Fruit fly (Drosophila melanogaster) whole organism, embryonic: Measurements from ENCODE around the gene ebo.

Experiments used
- Awh ChIP-seq: fragments of 200-800 bp; sonication (Bioruptor generic); IDR thresholded peaks from 2 replicates; pipeline ENCODE4, ENCODE4 v1.3.6; 2022; ENCODE audit warnings: missing biosample characterization, missing genetic modification characterization
- B-H2 ChIP-seq: fragments of 200-800 bp; sonication (Bioruptor generic); optimal IDR thresholded peaks from 2 replicates; lab custom pipeline; 2018; ENCODE audit warnings: missing biosample characterization, mild to moderate bottlenecking, missing genetic modification characterization
- BEAF-32 ChIP-seq: fragments of 200-800 bp; sonication (Bioruptor generic); optimal IDR thresholded peaks from 3 replicates; lab custom pipeline; 2017; ENCODE audit warnings: missing biosample characterization, missing genetic modification characterization, mild to moderate bottlenecking, moderate library complexity, missing genetic modification reagents
- Bgb ChIP-seq: fragments of 200-800 bp; sonication (Bioruptor generic); IDR thresholded peaks from 2 replicates; pipeline ENCODE4 v1.3.6; 2022; ENCODE audit warnings: missing biosample characterization, missing genetic modification characterization; ENCODE audit not compliant: partially characterized antibody
- Blimp-1 ChIP-seq: fragments of 200-800 bp; sonication (Bioruptor generic); optimal IDR thresholded peaks from 3 replicates; lab custom pipeline; 2018; ENCODE audit warnings: missing biosample characterization, missing genetic modification characterization, mild to moderate bottlenecking, moderate library complexity, missing genetic modification reagents
- CG10147 ChIP-seq: fragments of 200-800 bp; sonication (Bioruptor generic); optimal IDR thresholded peaks from 2 replicates; lab custom pipeline; 2019; ENCODE audit warnings: missing biosample characterization, mild to moderate bottlenecking, missing genetic modification characterization, moderate library complexity
- CG10959 ChIP-seq: fragments of 200-800 bp; sonication (Bioruptor generic); IDR thresholded peaks from 2 replicates; pipeline ENCODE4 v1.3.6; 2022; ENCODE audit warnings: missing biosample characterization, missing genetic modification characterization
- CG11085 ChIP-seq: fragments of 200-800 bp; sonication (Bioruptor generic); IDR thresholded peaks from 2 replicates; pipeline ENCODE4 v1.3.6; 2022; ENCODE audit warnings: missing biosample characterization, missing genetic modification characterization
- CG11093 ChIP-seq: fragments of 200-800 bp; sonication (Bioruptor generic); IDR thresholded peaks from 3 replicates; pipeline ENCODE4 v1.3.6; 2022; ENCODE audit warnings: missing biosample characterization, missing genetic modification characterization
- CG11560 ChIP-seq: fragments of 200-800 bp; sonication (Bioruptor generic); IDR thresholded peaks from 3 replicates; pipeline ENCODE4 v1.3.6; 2022; ENCODE audit warnings: missing biosample characterization, missing genetic modification characterization
- CG12659 ChIP-seq: fragments of 200-800 bp; sonication (Bioruptor generic); optimal IDR thresholded peaks from 3 replicates; lab custom pipeline; 2017; ENCODE audit warnings: mild to moderate bottlenecking, missing biosample characterization, missing genetic modification reagents, missing genetic modification characterization
- CG14050 ChIP-seq: fragments of 200-800 bp; sonication (Bioruptor generic); IDR thresholded peaks from 3 replicates; pipeline ENCODE4 v1.3.6; 2022; ENCODE audit warnings: missing biosample characterization, missing genetic modification characterization
- CG14965 ChIP-seq: fragments of 200-800 bp; sonication (Bioruptor generic); optimal IDR thresholded peaks from 2 replicates; lab custom pipeline; 2016; ENCODE audit warnings: missing biosample characterization, missing genetic modification characterization, borderline replicate concordance
- CG15269 ChIP-seq: fragments of 200-800 bp; sonication (Bioruptor generic); optimal IDR thresholded peaks from 2 replicates; lab custom pipeline; 2018; ENCODE audit warnings: missing biosample characterization, mild to moderate bottlenecking, missing genetic modification characterization, moderate library complexity
- CG18476 ChIP-seq: fragments of 200-800 bp; sonication (Bioruptor generic); optimal IDR thresholded peaks from 2 replicates; lab custom pipeline; 2016; ENCODE audit warnings: missing biosample characterization, mild to moderate bottlenecking, missing genetic modification characterization
- CG2199 ChIP-seq: fragments of 200-800 bp; sonication (Bioruptor generic); IDR thresholded peaks from 3 replicates; pipeline ENCODE4 v1.3.6; 2022; ENCODE audit warnings: missing biosample characterization, missing genetic modification characterization
- CG3163 ChIP-seq: fragments of 200-800 bp; sonication (Bioruptor generic); optimal IDR thresholded peaks from 3 replicates; lab custom pipeline; 2016; ENCODE audit warnings: missing biosample characterization, missing genetic modification characterization
- CG33557 ChIP-seq: fragments of 200-800 bp; sonication (Bioruptor generic); optimal IDR thresholded peaks from 2 replicates; lab custom pipeline; 2019; ENCODE audit warnings: missing biosample characterization, mild to moderate bottlenecking, missing genetic modification characterization, moderate library complexity
- CG4360 ChIP-seq: fragments of 200-800 bp; sonication (Bioruptor generic); IDR thresholded peaks from 2 replicates; pipeline ENCODE4 v1.3.6; 2022; ENCODE audit warnings: missing biosample characterization, missing genetic modification characterization
- CG4707 ChIP-seq: fragments of 200-800 bp; sonication (Bioruptor generic); optimal IDR thresholded peaks from 2 replicates; lab custom pipeline; 2018; ENCODE audit warnings: missing biosample characterization, mild to moderate bottlenecking, missing genetic modification characterization, moderate library complexity
- CG5180 ChIP-seq: fragments of 200-800 bp; sonication (Bioruptor generic); optimal IDR thresholded peaks from 3 replicates; lab custom pipeline; 2017; ENCODE audit warnings: missing biosample characterization, missing genetic modification characterization, mild to moderate bottlenecking, moderate library complexity, missing genetic modification reagents
- CG7987 ChIP-seq: fragments of 200-800 bp; sonication (Bioruptor generic); optimal IDR thresholded peaks from 2 replicates; lab custom pipeline; 2018; ENCODE audit warnings: missing biosample characterization, mild to moderate bottlenecking, missing genetic modification characterization, moderate library complexity
- CG9817 ChIP-seq: fragments of 200-800 bp; sonication (Bioruptor generic); optimal IDR thresholded peaks from 2 replicates; lab custom pipeline; 2018; ENCODE audit warnings: missing biosample characterization, mild to moderate bottlenecking, missing genetic modification characterization, moderate library complexity
- Chrac-16 ChIP-seq: fragments of 200-800 bp; sonication (Bioruptor generic); optimal IDR thresholded peaks from 3 replicates; lab custom pipeline; 2016; ENCODE audit warnings: missing biosample characterization, missing genetic modification characterization
- HLH4C ChIP-seq: fragments of 200-800 bp; sonication (Bioruptor generic); IDR thresholded peaks from 3 replicates; pipeline ENCODE4 v1.3.6; 2022; ENCODE audit warnings: missing biosample characterization, missing genetic modification characterization; ENCODE audit not compliant: partially characterized antibody
- HLH54F ChIP-seq: fragments of 200-800 bp; sonication (Bioruptor generic); optimal IDR thresholded peaks from 3 replicates; lab custom pipeline; 2016; ENCODE audit warnings: missing biosample characterization, missing genetic modification characterization
- Lim3 ChIP-seq: fragments of 200-800 bp; sonication (Bioruptor generic); IDR thresholded peaks from 2 replicates; pipeline ENCODE4 v1.3.6; 2022; ENCODE audit warnings: missing biosample characterization, missing genetic modification characterization
- Pdp1 ChIP-seq, 2 experiments: fragments of 200-800 bp; sonication (Bioruptor generic); optimal IDR thresholded peaks; 3 replicates each; lab custom pipeline; 2016; ENCODE audit warnings: missing biosample characterization in 2 of 2, missing genetic modification characterization in 2 of 2, mild to moderate bottlenecking in 1 of 2, moderate library complexity in 1 of 2
- Poxn ChIP-seq: fragments of 200-800 bp; sonication (Bioruptor generic); IDR thresholded peaks from 2 replicates; pipeline ENCODE4 v1.3.6; 2022; ENCODE audit warnings: missing biosample characterization, missing genetic modification characterization
- Rfx ChIP-seq: fragments of 200-800 bp; sonication (Bioruptor generic); IDR thresholded peaks from 2 replicates; pipeline ENCODE4 v1.3.6; 2022; ENCODE audit warnings: missing biosample characterization, missing genetic modification characterization
- Scr ChIP-seq: fragments of 200-800 bp; sonication (Bioruptor generic); IDR thresholded peaks from 2 replicates; pipeline ENCODE4 v1.3.6; 2022; ENCODE audit warnings: missing biosample characterization, missing genetic modification characterization; ENCODE audit not compliant: partially characterized antibody
- Side ChIP-seq: fragments of 200-800 bp; sonication (Bioruptor generic); optimal IDR thresholded peaks from 2 replicates; lab custom pipeline; 2016; ENCODE audit warnings: missing biosample characterization, missing genetic modification characterization
- Ssrp ChIP-seq: fragments of 200-800 bp; sonication (Bioruptor generic); optimal IDR thresholded peaks from 2 replicates; lab custom pipeline; 2018; ENCODE audit warnings: missing biosample characterization, mild to moderate bottlenecking, missing genetic modification characterization, moderate library complexity
- cato ChIP-seq: fragments of 200-800 bp; sonication (Bioruptor generic); optimal IDR thresholded peaks from 2 replicates; lab custom pipeline; 2016; ENCODE audit warnings: missing biosample characterization, missing genetic modification characterization, borderline replicate concordance
- en ChIP-seq: fragments of 200-800 bp; sonication (Bioruptor generic); optimal IDR thresholded peaks from 2 replicates; lab custom pipeline; 2016; ENCODE audit warnings: missing biosample characterization, missing genetic modification characterization
- fd102C ChIP-seq: fragments of 200-800 bp; sonication (Bioruptor generic); optimal IDR thresholded peaks from 2 replicates; lab custom pipeline; 2018; ENCODE audit warnings: missing biosample characterization, mild to moderate bottlenecking, missing genetic modification characterization, moderate library complexity
- fd64A ChIP-seq: fragments of 200-800 bp; sonication (Bioruptor generic); optimal IDR thresholded peaks from 3 replicates; lab custom pipeline; 2018; ENCODE audit warnings: missing biosample characterization, mild to moderate bottlenecking, missing genetic modification characterization
- ind ChIP-seq: fragments of 200-800 bp; sonication (Bioruptor generic); optimal IDR thresholded peaks from 3 replicates; lab custom pipeline; 2016; ENCODE audit warnings: missing biosample characterization, missing genetic modification characterization
- insv ChIP-seq, 2 experiments: fragments of 200-800 bp; sonication (Bioruptor generic); optimal IDR thresholded peaks; 3 replicates each; lab custom pipeline; 2016 to 2018; ENCODE audit warnings: missing biosample characterization in 2 of 2, missing genetic modification characterization in 2 of 2
- mam ChIP-seq: fragments of 200-800 bp; sonication (Bioruptor generic); optimal IDR thresholded peaks from 3 replicates; lab custom pipeline; 2016; ENCODE audit warnings: missing biosample characterization, missing genetic modification characterization
- oc ChIP-seq: fragments of 200-800 bp; sonication (Bioruptor generic); optimal IDR thresholded peaks from 2 replicates; lab custom pipeline; 2018; ENCODE audit warnings: missing biosample characterization, mild to moderate bottlenecking, missing genetic modification characterization, moderate library complexity
- prd ChIP-seq, 3 experiments: fragments of >200 bp in 2 of 3; fragments of 200-800 bp in 1 of 3; sonication (Bioruptor generic) in 1 of 3; optimal IDR thresholded peaks in 2 of 3; IDR thresholded peaks in 1 of 3; 2 replicates in 2 of 3; 3 replicates in 1 of 3; pipeline versions ENCODE4 v1.3.6 to Lab custom; 2017 to 2022; ENCODE audit warnings: missing biosample characterization in 1 of 3, missing genetic modification characterization in 1 of 3
- ranshi ChIP-seq: fragments of 200-800 bp; sonication (Bioruptor generic); IDR thresholded peaks from 2 replicates; pipeline ENCODE4 v1.3.6; 2022; ENCODE audit warnings: missing biosample characterization, missing genetic modification characterization
- sug ChIP-seq: fragments of 200-800 bp; optimal IDR thresholded peaks from 2 replicates; lab custom pipeline; 2019; ENCODE audit warnings: missing biosample characterization, mild to moderate bottlenecking, missing genetic modification characterization, moderate library complexity
- wdn ChIP-seq: fragments of 200-800 bp; sonication (Bioruptor generic); IDR thresholded peaks from 2 replicates; pipeline ENCODE4 v1.3.6; 2022; ENCODE audit warnings: missing biosample characterization, missing genetic modification characterization
- zen2 ChIP-seq: fragments of 200-800 bp; sonication (Bioruptor generic); IDR thresholded peaks from 3 replicates; pipeline ENCODE4 v1.3.6; 2022; ENCODE audit warnings: missing biosample characterization, missing genetic modification characterization; ENCODE audit not compliant: partially characterized antibody
- zfh1 ChIP-seq: fragments of 200-800 bp; sonication (Bioruptor generic); IDR thresholded peaks from 3 replicates; pipeline ENCODE4 v1.3.6; 2022; ENCODE audit warnings: missing biosample characterization, missing genetic modification characterization
- zfh2 ChIP-seq: fragments of 200-800 bp; sonication (Bioruptor generic); optimal IDR thresholded peaks from 2 replicates; lab custom pipeline; 2016; ENCODE audit warnings: missing biosample characterization, missing genetic modification characterization

ebo gene

DNA sequence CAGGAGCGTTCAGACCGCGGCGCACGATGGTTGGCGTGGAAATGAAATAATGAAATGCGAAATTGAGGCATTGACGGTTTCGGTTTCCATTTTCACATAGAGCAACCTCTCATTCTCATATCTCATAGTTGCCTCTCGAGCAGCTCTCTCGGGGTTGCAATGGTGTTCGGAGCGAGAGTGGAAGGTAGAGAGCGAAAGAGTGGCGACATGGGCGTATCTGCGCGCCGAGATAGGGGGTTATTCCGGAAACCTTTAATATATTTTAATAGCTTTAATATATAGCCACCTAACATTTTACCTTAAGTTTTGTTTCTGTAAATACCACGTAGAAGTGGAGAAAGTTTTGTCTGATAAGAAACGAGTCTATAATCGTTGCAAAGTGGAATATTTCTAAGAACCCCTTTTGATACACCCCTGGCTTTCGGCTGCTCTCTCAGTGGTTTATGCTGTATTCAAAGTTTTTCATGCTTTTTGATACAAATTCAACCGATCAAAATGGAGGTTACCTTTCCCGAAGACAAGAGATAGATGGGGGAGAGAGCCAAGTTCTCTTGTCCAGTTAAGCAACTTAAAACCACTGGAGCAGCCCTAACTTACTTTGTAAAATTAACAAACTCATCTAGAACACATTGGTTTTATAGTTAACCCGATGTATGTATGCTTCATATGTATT lies 46.9 kb upstream of the ebo start, which contains the start of gene elav (continued):
- TF ChIP-seq CG5180, result peak; percentile 93
- TF ChIP-seq cato (GFP tag; lab: Kevin White, UChicago), result peak; percentile 97
- TF ChIP-seq oc (tag; lab: Kevin White, UChicago), result peak; percentile 99
- peak; percentile 97 for TF ChIP-seq Blimp-1
- TF ChIP-seq ranshi (GFP tag; lab: Robert Waterston, UW), result peak; percentile 97
- TF ChIP-seq CG15269 (tag; lab: Kevin White, UChicago), result peak; percentile 99
- peak; percentile 97 for TF ChIP-seq CG14050 (GFP tag; lab: Robert Waterston, UW)
- TF ChIP-seq sug, result peak; percentile 99
- TF ChIP-seq zfh1, result peak; percentile 98
- peak; percentile 88 for TF ChIP-seq en (GFP tag; lab: Kevin White, UChicago)
- TF ChIP-seq CG18476, result peak; percentile 97
- TF ChIP-seq CG11093 (GFP tag; lab: Robert Waterston, UW), result peak; percentile 97
- peak; percentile 10; the same call in 1 of the 2 replicates for TF ChIP-seq Scr
- TF ChIP-seq insv (GFP tag; optimal IDR thresholded peaks at IDR 0.05; lab: Kevin White, UChicago), result peak; percentile 31 to 87
- peak; percentile 98 for TF ChIP-seq mam (GFP tag; lab: Kevin White, UChicago)
- peak; percentile 93 for TF ChIP-seq CG4707
- peak; percentile 96 for TF ChIP-seq wdn (GFP tag; lab: Robert Waterston, UW)
- TF ChIP-seq Pdp1 (GFP tag; optimal IDR thresholded peaks at IDR 0.05; lab: Kevin White, UChicago), result peak; percentile 96 to 98
- peak; percentile 92 for TF ChIP-seq Lim3
- TF ChIP-seq ind, result peak; percentile 98
- peak; percentile 97 for TF ChIP-seq Side (GFP tag; lab: Kevin White, UChicago)
- TF ChIP-seq Poxn, result peak; percentile 96
- TF ChIP-seq fd102C (GFP tag; lab: Kevin White, UChicago), result peak; percentile 96
- TF ChIP-seq CG10959 (GFP tag; lab: Robert Waterston, UW), result peak; percentile 96
- no peak for TF ChIP-seq prd (optimal IDR thresholded peaks at IDR 0.05; lab: Kevin White, UChicago)
- TF ChIP-seq prd (GFP tag; IDR thresholded peaks at IDR 0.05; lab: Robert Waterston, UW), result peak; percentile 99
- TF ChIP-seq Chrac-16, result peak; percentile 99
- TF ChIP-seq CG7987 (GFP tag; lab: Kevin White, UChicago), result peak; percentile 90
- no peak for TF ChIP-seq Bgb (GFP tag; lab: Robert Waterston, UW)
- peak; percentile 99 for TF ChIP-seq CG33557 (GFP tag; lab: Kevin White, UChicago)
- TF ChIP-seq CG2199, result peak; percentile 93
- TF ChIP-seq BEAF-32 (GFP tag; lab: Kevin White, UChicago), result peak; percentile 35
- peak; percentile 99 for TF ChIP-seq CG10147
- TF ChIP-seq CG4360 (GFP tag; lab: Robert Waterston, UW), result peak; percentile 84
- TF ChIP-seq fd64A, result peak; percentile 96
- peak; percentile 97 for TF ChIP-seq Awh (GFP tag; lab: Robert Waterston, UW)
- peak; percentile 99 for TF ChIP-seq Rfx
- peak; percentile 97 for TF ChIP-seq CG11085 (GFP tag; lab: Robert Waterston, UW)
- TF ChIP-seq CG9817 (tag; lab: Kevin White, UChicago), result peak; percentile 99
- peak; percentile 91 for TF ChIP-seq CG11560 (tag; lab: Robert Waterston, UW)
- peak; percentile 97 for TF ChIP-seq HLH54F
- TF ChIP-seq CG3163 (GFP tag; lab: Kevin White, UChicago), result peak; percentile 77
- no peak for TF ChIP-seq zen2
- peak; percentile 97 for TF ChIP-seq Ssrp (tag; lab: Kevin White, UChicago)
- TF ChIP-seq HLH4C, result no peak
- peak; percentile 99 for TF ChIP-seq CG12659 (GFP tag; lab: Kevin White, UChicago)
- peak; percentile 67 for TF ChIP-seq CG14965 (GFP tag; lab: Kevin White, UChicago)
- peak; percentile 99 for TF ChIP-seq B-H2 (GFP tag; lab: Kevin White, UChicago)
- peak; percentile 97 for TF ChIP-seq zfh2 (GFP tag; lab: Kevin White, UChicago)
